Fruit fly (Drosophila melanogaster) whole organism, embryonic: ENCODE data around the gene Tlk.

Source experiments
- Abd-B ChIP-seq: fragments of 200-800 bp; sonication (Bioruptor generic); optimal IDR thresholded peaks from 2 replicates; lab custom pipeline; 2018; ENCODE audit warnings: missing biosample characterization, mild to moderate bottlenecking, missing genetic modification characterization, moderate library complexity
- C15 ChIP-seq: fragments of 200-800 bp; sonication (Bioruptor generic); IDR thresholded peaks from 3 replicates; pipeline ENCODE4 v1.3.6; 2022; ENCODE audit warnings: missing biosample characterization, missing genetic modification characterization
- CG10321 ChIP-seq: fragments of 200-800 bp; sonication (Bioruptor generic); IDR thresholded peaks from 2 replicates; pipeline ENCODE4 v1.3.6; 2022; ENCODE audit warnings: missing biosample characterization, missing genetic modification characterization
- CG12769 ChIP-seq: fragments of 200-800 bp; sonication (Bioruptor generic); optimal IDR thresholded peaks from 2 replicates; lab custom pipeline; 2019; ENCODE audit warnings: missing biosample characterization, mild to moderate bottlenecking, missing genetic modification characterization, moderate library complexity
- CG2129 ChIP-seq: fragments of 200-800 bp; sonication (Bioruptor generic); IDR thresholded peaks from 2 replicates; pipeline ENCODE4 v1.3.6; 2022; ENCODE audit warnings: missing biosample characterization, missing genetic modification characterization; ENCODE audit not compliant: partially characterized antibody
- CG30020 ChIP-seq: fragments of 200-800 bp; optimal IDR thresholded peaks from 2 replicates; lab custom pipeline; 2019; ENCODE audit warnings: missing biosample characterization, mild to moderate bottlenecking, missing genetic modification characterization, moderate library complexity
- CG5180 ChIP-seq: fragments of 200-800 bp; sonication (Bioruptor generic); optimal IDR thresholded peaks from 3 replicates; lab custom pipeline; 2017; ENCODE audit warnings: missing biosample characterization, missing genetic modification characterization, mild to moderate bottlenecking, moderate library complexity, missing genetic modification reagents
- CG5245 ChIP-seq: fragments of 200-800 bp; sonication (Bioruptor generic); optimal IDR thresholded peaks from 3 replicates; lab custom pipeline; 2016; ENCODE audit warnings: missing biosample characterization, missing genetic modification characterization
- CG8478 ChIP-seq: fragments of >200 bp; optimal IDR thresholded peaks from 2 replicates; lab custom pipeline; 2018
- CG9932 ChIP-seq: fragments of 200-800 bp; sonication (Bioruptor generic); IDR thresholded peaks from 2 replicates; pipeline ENCODE4 v1.3.6; 2022; ENCODE audit warnings: missing biosample characterization, missing genetic modification characterization
- D ChIP-seq, 2 experiments: fragments of 200-800 bp in 1 of 2; fragments of >200 bp in 1 of 2; sonication (Bioruptor generic) in 1 of 2; optimal IDR thresholded peaks; 2 replicates in 1 of 2; 3 replicates in 1 of 2; lab custom pipeline; 2017; ENCODE audit warnings: mild to moderate bottlenecking in 1 of 2, missing biosample characterization in 1 of 2, missing genetic modification characterization in 1 of 2, missing genetic modification reagents in 1 of 2
- Dbx ChIP-seq: fragments of 200-800 bp; sonication (Bioruptor generic); IDR thresholded peaks from 3 replicates; pipeline ENCODE4 v1.3.6; 2022; ENCODE audit warnings: missing biosample characterization, missing genetic modification characterization
- Doc3 ChIP-seq: fragments of 200-800 bp; sonication (Bioruptor generic); IDR thresholded peaks from 3 replicates; pipeline ENCODE4 v1.3.6; 2022; ENCODE audit warnings: missing biosample characterization, missing genetic modification characterization; ENCODE audit not compliant: partially characterized antibody
- Eip74EF ChIP-seq, 2 experiments: fragments of 200-800 bp in 1 of 2; fragments of >200 bp in 1 of 2; sonication (Bioruptor generic) in 1 of 2; optimal IDR thresholded peaks; 2 replicates each; lab custom pipeline; 2017 to 2019; ENCODE audit warnings: missing biosample characterization in 2 of 2, missing genetic modification characterization in 2 of 2, mild to moderate bottlenecking in 1 of 2, moderate library complexity in 1 of 2
- Fer2 ChIP-seq: fragments of 200-800 bp; sonication (Bioruptor generic); optimal IDR thresholded peaks from 2 replicates; lab custom pipeline; 2018; ENCODE audit warnings: missing biosample characterization, mild to moderate bottlenecking, missing genetic modification characterization, moderate library complexity
- Hey ChIP-seq: fragments of 200-800 bp; sonication (Bioruptor generic); optimal IDR thresholded peaks from 3 replicates; lab custom pipeline; 2018; ENCODE audit warnings: missing biosample characterization, mild to moderate bottlenecking, missing genetic modification characterization
- NC2α ChIP-seq: fragments of 200-800 bp; sonication (Bioruptor generic); optimal IDR thresholded peaks from 2 replicates; lab custom pipeline; 2016; ENCODE audit warnings: missing biosample characterization, missing genetic modification characterization
- Oli ChIP-seq: fragments of 200-800 bp; sonication (Bioruptor generic); optimal IDR thresholded peaks from 2 replicates; lab custom pipeline; 2018; ENCODE audit warnings: missing biosample characterization, mild to moderate bottlenecking, missing genetic modification characterization, moderate library complexity
- Rfx ChIP-seq: fragments of 200-800 bp; sonication (Bioruptor generic); IDR thresholded peaks from 2 replicates; pipeline ENCODE4 v1.3.6; 2022; ENCODE audit warnings: missing biosample characterization, missing genetic modification characterization
- Spps ChIP-seq: fragments of 200-800 bp; sonication (Bioruptor generic); optimal IDR thresholded peaks from 2 replicates; lab custom pipeline; 2018; ENCODE audit warnings: missing biosample characterization, mild to moderate bottlenecking, missing genetic modification characterization
- cad ChIP-seq: fragments of >200 bp; optimal IDR thresholded peaks from 2 replicates; lab custom pipeline; 2017; ENCODE audit warnings: missing biosample characterization, missing genetic modification characterization
- chm ChIP-seq: fragments of 200-800 bp; sonication (Bioruptor generic); IDR thresholded peaks from 2 replicates; pipeline ENCODE4 v1.3.6; 2022; ENCODE audit warnings: missing biosample characterization, missing genetic modification characterization
- ewg ChIP-seq: fragments of 200-800 bp; sonication (Bioruptor generic); optimal IDR thresholded peaks from 3 replicates; lab custom pipeline; 2017; ENCODE audit warnings: mild to moderate bottlenecking, missing biosample characterization, missing genetic modification reagents, missing genetic modification characterization
- fru ChIP-seq: fragments of >200 bp; optimal IDR thresholded peaks from 2 replicates; lab custom pipeline; 2017
- gro ChIP-seq: fragments of 200-800 bp; sonication (Bioruptor generic); optimal IDR thresholded peaks from 2 replicates; lab custom pipeline; 2016; ENCODE audit warnings: missing biosample characterization, missing genetic modification characterization
- ssp ChIP-seq: fragments of 200-800 bp; sonication (Bioruptor generic); IDR thresholded peaks from 2 replicates; pipeline ENCODE4 v1.3.6; 2022; ENCODE audit warnings: missing biosample characterization, missing genetic modification characterization
- trem ChIP-seq: fragments of 200-800 bp; optimal IDR thresholded peaks from 3 replicates; lab custom pipeline; 2019; ENCODE audit warnings: missing biosample characterization, mild to moderate bottlenecking, missing genetic modification characterization, moderate library complexity
- zfh1 ChIP-seq: fragments of 200-800 bp; sonication (Bioruptor generic); IDR thresholded peaks from 3 replicates; pipeline ENCODE4 v1.3.6; 2022; ENCODE audit warnings: missing biosample characterization, missing genetic modification characterization

The Tlk gene

dm6 chrX:3838648-3839047 is 118.8 kb downstream of the Tlk start (continued):
- TF ChIP-seq Rfx (GFP tag; lab: Robert Waterston, UW) (peak; percentile 90), gro (GFP tag; lab: Kevin White, UChicago) (peak; percentile 80), ssp (GFP tag; lab: Robert Waterston, UW) (peak; percentile 41; the same call in 1 of the 2 replicates), ewg (GFP tag; lab: Kevin White, UChicago) (peak; percentile 60), Spps (tag; lab: Kevin White, UChicago) (peak; percentile 24), CG9932 (GFP tag; lab: Robert Waterston, UW) (peak; percentile 88), Hey (tag; lab: Kevin White, UChicago) (peak; percentile 19), zfh1 (GFP tag; lab: Robert Waterston, UW) (peak; percentile 79), fru (lab: Kevin White, UChicago) (no peak), NC2α (GFP tag; lab: Kevin White, UChicago) (peak; percentile 51), CG30020 (tag; lab: Kevin White, UChicago) (no peak), Oli (tag; lab: Kevin White, UChicago) (peak; percentile 81), CG12769 (peak; percentile 89), Eip74EF (GFP tag; optimal IDR thresholded peaks at IDR 0.05; lab: Kevin White, UChicago) (peak in 1 of 2 experiments; percentile 72), Doc3 (no peak), C15 (GFP tag; lab: Robert Waterston, UW) (no peak), chm (GFP tag; lab: Robert Waterston, UW) (peak; percentile 80), CG5245 (GFP tag; lab: Kevin White, UChicago) (peak; percentile 68), CG5180 (GFP tag; lab: Kevin White, UChicago) (peak; percentile 77), Abd-B (GFP tag; lab: Kevin White, UChicago) (peak; percentile 67), Fer2 (tag; lab: Kevin White, UChicago) (peak; percentile 60), trem (peak; percentile 41), D (optimal IDR thresholded peaks at IDR 0.05; lab: Kevin White, UChicago) (no peak), D (GFP tag; optimal IDR thresholded peaks at IDR 0.05; lab: Kevin White, UChicago) (peak; percentile 67), CG10321 (GFP tag; lab: Robert Waterston, UW) (peak; percentile 17; the same call in 1 of the 2 replicates), Dbx (GFP tag; lab: Robert Waterston, UW) (peak; percentile 70; the same call in 2 of the 3 replicates), CG2129 (GFP tag; lab: Robert Waterston, UW) (no peak), cad (GFP tag; lab: Kevin White, UChicago) (no peak), CG8478 (lab: Kevin White, UChicago) (no peak)
